Worm (Caenorhabditis elegans): ENCODE measurements around the gene Y42H9AR.5.

Y42H9AR.5 gene

DNA sequence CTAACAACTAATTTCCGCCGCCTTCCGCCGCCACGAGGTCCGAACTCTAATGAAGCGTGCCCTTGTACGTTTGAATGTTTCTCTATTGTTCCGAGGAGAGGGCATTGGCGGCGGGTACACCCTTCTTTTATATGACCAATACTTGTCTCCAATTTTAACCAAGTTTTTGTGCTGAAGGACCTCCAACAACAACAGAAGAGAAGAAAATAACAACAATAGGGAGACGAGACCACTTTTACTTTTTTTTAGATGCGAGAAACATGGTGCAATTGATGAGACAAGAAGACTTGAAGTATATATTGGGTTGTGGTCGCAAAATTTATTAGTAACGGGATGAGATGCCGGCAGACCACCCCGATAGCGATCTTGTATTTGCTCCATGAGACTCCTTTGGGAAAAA is 31.4 kb upstream of the Y42H9AR.5 start:
- no peak for TF ChIP-seq php-3 (GFP tag; IDR thresholded peaks at IDR 0.05)
- no peak for TF ChIP-seq nhr-42 (GFP tag; IDR thresholded peaks at IDR 0.05)
- no peak for TF ChIP-seq ZK337.2 (GFP tag; IDR thresholded peaks at IDR 0.05)
- TF ChIP-seq dmd-8 (GFP tag; IDR thresholded peaks at IDR 0.05): no peak
- TF ChIP-seq aly-2 (tag; optimal IDR thresholded peaks at IDR 0.05): no peak
- no peak for TF ChIP-seq madf-5 (GFP tag; IDR thresholded peaks at IDR 0.05)
- TF ChIP-seq attf-4 (tag; optimal IDR thresholded peaks at IDR 0.05): no peak
- TF ChIP-seq ceh-28 (tag; optimal IDR thresholded peaks at IDR 0.05): no peak
- no peak for TF ChIP-seq fkh-10 (GFP tag; optimal IDR thresholded peaks at IDR 0.05)
- TF ChIP-seq zip-2 (tag; optimal IDR thresholded peaks at IDR 0.05): no peak

DNA sequence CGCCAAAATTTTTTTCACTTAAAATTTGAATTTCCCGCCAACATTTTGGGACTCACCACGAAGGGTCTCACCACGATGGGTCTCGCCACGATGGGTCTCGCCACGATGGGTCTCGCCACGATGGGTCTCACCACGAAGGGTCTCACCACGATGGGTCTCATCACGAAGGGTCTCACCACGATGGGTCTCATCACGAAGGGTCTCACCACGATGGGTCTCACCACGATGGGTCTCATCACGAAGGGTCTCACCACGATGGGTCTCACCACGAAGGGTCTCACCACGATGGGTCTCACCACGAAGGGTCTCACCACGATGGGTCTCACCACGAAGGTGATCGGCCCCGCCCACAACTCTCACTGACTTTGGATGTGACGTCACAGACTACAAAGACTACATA is 28.7 kb upstream of the Y42H9AR.5 start:
- TF ChIP-seq set-16 (GFP tag; IDR thresholded peaks at IDR 0.05) (peak; percentile 73; the same call in 1 of the 2 replicates), lin-38 (GFP tag; IDR thresholded peaks at IDR 0.05) (0 out of 2 replicates have a peak, but pooled peaks have one; percentile 3), lin-29 (GFP tag; IDR thresholded peaks at IDR 0.05) (0 out of 2 replicates have a peak, but pooled peaks have one; percentile 21), D1046.2 (GFP tag; IDR thresholded peaks at IDR 0.05) (0 out of 2 replicates have a peak, but pooled peaks have one; percentile 49), hmg-1.1 (GFP tag; IDR thresholded peaks at IDR 0.05) (0 out of 2 replicates have a peak, but pooled peaks have one; percentile 16), snpc-1.2 (GFP tag; IDR thresholded peaks at IDR 0.05) (peak; percentile 69; the same call in 1 of the 2 replicates), egl-43 (GFP tag; IDR thresholded peaks at IDR 0.05) (0 out of 2 replicates have a peak, but pooled peaks have one; percentile 42), dmd-6 (GFP tag; IDR thresholded peaks at IDR 0.05) (peak; percentile 27; the same call in 1 of the 2 replicates)

DNA sequence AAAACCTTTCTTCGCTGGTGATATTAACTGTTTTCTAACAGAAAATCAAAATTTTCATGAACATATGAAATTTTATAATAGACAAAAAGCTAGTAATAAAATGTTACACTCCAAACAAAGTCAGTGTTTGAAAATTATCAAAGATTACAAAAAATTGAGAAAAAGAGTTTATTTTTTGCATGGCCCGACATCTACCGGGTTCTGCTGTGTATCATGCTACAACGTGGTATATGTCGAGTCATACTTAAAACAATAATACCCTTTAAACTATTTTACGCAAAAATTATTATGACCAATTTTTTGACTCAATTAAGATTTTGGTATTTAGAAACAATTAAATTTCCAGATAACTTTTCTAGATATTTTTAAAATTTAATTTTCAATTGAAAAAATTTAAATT is 26.8 kb upstream of the Y42H9AR.5 start:
- TF ChIP-seq nhr-48 (tag; optimal IDR thresholded peaks at IDR 0.05) (no peak), cey-2 (tag; optimal IDR thresholded peaks at IDR 0.05; ENCODE audit: borderline replicate concordance, insufficient read depth) (no peak), Y75B8A.6 (GFP tag; IDR thresholded peaks at IDR 0.05) (no peak), dmd-8 (GFP tag; IDR thresholded peaks at IDR 0.05) (no peak), ceh-62 (tag; optimal IDR thresholded peaks at IDR 0.05) (no peak), madf-5 (GFP tag; IDR thresholded peaks at IDR 0.05) (no peak), T26A8.4 (GFP tag; IDR thresholded peaks at IDR 0.05) (no peak), hlh-30 (tag; optimal IDR thresholded peaks at IDR 0.05; ENCODE audit: insufficient read depth) (no peak), lin-15B (tag; optimal IDR thresholded peaks at IDR 0.05) (no peak), spr-3 (GFP tag; optimal IDR thresholded peaks at IDR 0.05) (no peak), zfp-2 (tag; optimal IDR thresholded peaks at IDR 0.05) (no peak), pqm-1 (tag; optimal IDR thresholded peaks at IDR 0.05) (no peak), Y5F2A.4 (GFP tag; optimal IDR thresholded peaks at IDR 0.05) (no peak), ceh-20 (GFP tag; IDR thresholded peaks at IDR 0.05) (no peak), ztf-11 (tag; optimal IDR thresholded peaks at IDR 0.05) (no peak), lin-38 (GFP tag; IDR thresholded peaks at IDR 0.05) (no peak), skn-1 (tag; optimal IDR thresholded peaks at IDR 0.05) (no peak), egl-27 (tag; optimal IDR thresholded peaks at IDR 0.05) (no peak)

DNA sequence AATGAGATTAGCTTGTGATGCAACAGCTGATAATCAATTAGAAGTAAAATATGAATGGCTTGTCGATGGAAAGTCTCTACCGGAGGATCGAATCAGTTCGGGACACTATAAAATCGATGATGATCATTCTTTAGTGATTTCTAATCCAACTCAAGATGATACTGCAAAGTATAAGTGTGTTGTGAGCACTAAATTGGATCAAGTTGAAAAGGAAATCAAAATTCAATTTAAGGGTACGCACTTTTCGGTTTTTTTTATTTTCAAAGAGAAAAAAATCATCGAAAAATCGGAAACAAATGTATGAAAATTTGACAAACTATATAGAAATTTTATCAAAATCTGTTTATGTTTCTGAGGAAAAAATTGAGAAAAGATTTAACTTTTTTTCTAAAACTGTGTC is 25.8 kb upstream of the Y42H9AR.5 start:
- TF ChIP-seq ceh-20 (GFP tag; IDR thresholded peaks at IDR 0.05) (no peak), zip-11 (GFP tag; IDR thresholded peaks at IDR 0.05) (no peak), vab-7 (GFP tag; IDR thresholded peaks at IDR 0.05) (no peak)

DNA sequence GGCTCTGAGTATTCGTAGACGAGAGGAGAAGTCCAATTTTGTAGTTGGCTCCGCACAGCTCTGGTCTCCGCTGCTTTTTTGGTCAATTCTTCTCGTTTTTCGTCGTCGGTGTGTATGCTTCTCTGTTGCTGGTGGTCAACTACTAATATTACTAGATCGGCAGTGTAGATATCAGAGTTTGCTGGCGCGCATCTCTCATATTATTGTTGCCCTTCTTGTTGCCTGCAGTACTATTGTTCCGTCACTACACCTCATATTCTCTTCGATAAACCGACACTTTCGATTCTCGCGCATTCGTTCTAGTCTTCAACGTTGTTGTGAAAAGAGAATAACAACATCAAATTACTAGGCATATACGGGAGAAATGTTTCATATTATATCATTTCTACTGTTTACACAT is 22.2 kb upstream of the Y42H9AR.5 start:
- TF ChIP-seq unc-62 (GFP tag; optimal IDR thresholded peaks at IDR 0.05 in 1 of 2) (peak in 1 of 2 experiments; percentile 90), unc-62 (tag; optimal IDR thresholded peaks at IDR 0.05) (no peak), aha-1 (tag) (peak; percentile 56), fos-1 (tag; optimal IDR thresholded peaks at IDR 0.05) (no peak), F49E8.2 (tag; optimal IDR thresholded peaks at IDR 0.05; ENCODE audit: borderline replicate concordance) (no peak), egl-43 (GFP tag; IDR thresholded peaks at IDR 0.05) (no peak), hmg-1.1 (GFP tag; IDR thresholded peaks at IDR 0.05) (0 out of 2 replicates have a peak, but pooled peaks have one; percentile 4), Y105C5A.15 (GFP tag; IDR thresholded peaks at IDR 0.05) (no peak)

Data from whole organism, L4 larva.